Fruit fly (Drosophila melanogaster): ENCODE results near the gene flip.

DNA sequence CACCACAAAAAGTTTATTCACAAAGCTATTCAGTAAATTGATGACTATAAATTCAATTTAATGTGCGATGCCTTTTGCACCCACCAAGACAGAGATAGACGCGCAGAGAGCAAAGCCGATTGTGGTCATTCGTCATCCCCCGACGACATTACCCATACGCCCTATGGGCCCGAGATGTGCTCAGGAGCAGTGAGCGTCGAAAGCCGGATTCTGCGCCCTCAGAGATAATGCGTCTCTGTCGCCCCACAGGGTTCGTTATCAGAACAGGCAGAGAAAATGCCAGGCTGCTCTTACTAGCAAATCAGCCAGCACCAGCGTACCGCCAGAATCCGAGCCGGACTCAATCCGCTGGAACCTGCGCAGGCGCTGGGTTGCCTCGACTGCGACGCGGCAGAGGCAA is 13.6 kb upstream of the flip start:
- TF ChIP-seq insv (optimal IDR thresholded peaks at IDR 0.05) (no peak), h (optimal IDR thresholded peaks at IDR 0.05) (no peak), Sin3A (optimal IDR thresholded peaks at IDR 0.05) (no peak)

All from Kc167 (cell line).